Worm (Caenorhabditis elegans) whole organism, early embryonic: Measurements from ENCODE around the gene C04B4.2.

ENCODE experiments used
- ama-1 ChIP-seq: fragments of 150-350 bp; optimal IDR thresholded peaks from 2 replicates; lab custom pipeline; 2014
- flt-1 ChIP-seq: fragments of 200-800 bp; sonication (Bioruptor generic); IDR thresholded peaks from 2 replicates; pipeline ENCODE4 v1.3.6; 2022; ENCODE audit warnings: missing genetic modification characterization, missing compliant biosample characterization
- tbx-37 ChIP-seq: fragments of 200-800 bp; sonication (Bioruptor generic); conservative IDR thresholded peaks from 2 replicates; pipeline ENCODE4 v1.3.6; 2022; ENCODE audit warnings: missing genetic modification reagents, missing genetic modification characterization, missing compliant biosample characterization
- tra-4 ChIP-seq: sonication (generic microtip); optimal IDR thresholded peaks from 2 replicates; lab custom pipeline; 2017; ENCODE audit warnings: missing genetic modification characterization, missing compliant biosample characterization

DNA sequence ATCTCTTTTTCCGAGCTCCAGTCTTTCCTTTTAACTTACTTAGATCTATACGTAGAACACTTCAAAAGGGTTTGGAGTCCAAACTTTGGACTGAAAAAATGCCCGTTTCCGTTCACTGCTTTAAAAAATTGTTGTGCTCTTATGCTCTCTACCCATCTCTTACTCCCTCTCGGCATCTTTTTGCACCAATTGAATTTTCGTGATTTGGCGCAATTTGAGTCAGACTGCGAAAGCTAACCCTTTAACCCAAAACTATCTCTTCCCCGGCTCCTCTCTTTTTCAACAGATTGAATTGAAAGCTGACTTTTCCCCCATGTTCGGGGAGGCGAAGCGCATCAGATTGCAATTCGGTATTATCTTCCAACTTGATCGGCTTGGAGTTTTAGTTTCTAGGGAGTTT, 30.9 kb upstream of the C04B4.2 start:
- TF ChIP-seq tbx-37 (no peak), flt-1 (no peak), ama-1 (no peak), tra-4 (tag; lab: Kevin White, UChicago) (no peak)
